Worm (Caenorhabditis elegans): ENCODE data around the gene C08E3.1.
"Not testable (repeated sequence)": the region's sequence is repeated elsewhere in the genome, so short reads cannot be mapped to it uniquely, and the experiment has no call there.

ce11 chrII:1633490-1633889 is at the start of gene C08E3.1:
- not testable (repeated sequence) for TF ChIP-seq nhr-12 (tag; optimal IDR thresholded peaks at IDR 0.05); lin-35 (GFP tag; optimal IDR thresholded peaks at IDR 0.05); sup-37 (GFP tag; optimal IDR thresholded peaks at IDR 0.05); nhr-77 (tag; optimal IDR thresholded peaks at IDR 0.05); nhr-28 (tag; optimal IDR thresholded peaks at IDR 0.05); egl-13 (tag; optimal IDR thresholded peaks at IDR 0.05); dpl-1 (GFP tag; optimal IDR thresholded peaks at IDR 0.05); hlh-17 (GFP tag; optimal IDR thresholded peaks at IDR 0.05; ENCODE audit: borderline replicate concordance); jun-1 (tag; optimal IDR thresholded peaks at IDR 0.05); nhr-84 (tag; optimal IDR thresholded peaks at IDR 0.05); nhr-76 (tag; optimal IDR thresholded peaks at IDR 0.05)
